Fruit fly (Drosophila melanogaster): ENCODE data around the gene CG1271.
A peak's percentile ranks its signal among the peaks of the same experiment; 100 is the strongest.

CG1271 gene

dm6 chr3L:3052110-3052871 lies at the start of gene CG1271 (continued):
- TF ChIP-seq CG8290 (GFP tag; optimal IDR thresholded peaks at IDR 0.05) (peak; percentile 73), CG8290 (tag; optimal IDR thresholded peaks at IDR 0.05) (peak; percentile 70 to 80), CG15011 (GFP tag; optimal IDR thresholded peaks at IDR 0.05) (peak; percentile 23), CG12391 (tag; optimal IDR thresholded peaks at IDR 0.05) (peak; percentile 68), nerfin-1 (tag; optimal IDR thresholded peaks at IDR 0.05) (peak; percentile 60), sug (tag; optimal IDR thresholded peaks at IDR 0.05) (peak; percentile 93), pzg (GFP tag; optimal IDR thresholded peaks at IDR 0.05) (peak; percentile 88), CG7928 (GFP tag; optimal IDR thresholded peaks at IDR 0.05) (peak; percentile 80), ems (GFP tag; optimal IDR thresholded peaks at IDR 0.05) (peak; percentile 77), crp (GFP tag; optimal IDR thresholded peaks at IDR 0.05) (peak in 1 of 2 experiments; percentile 74), Hmx (GFP tag; optimal IDR thresholded peaks at IDR 0.05) (no peak), CG15269 (tag; optimal IDR thresholded peaks at IDR 0.05) (peak; percentile 51), CG34376 (GFP tag; optimal IDR thresholded peaks at IDR 0.05) (peak; percentile 87), CG16815 (GFP tag; optimal IDR thresholded peaks at IDR 0.05) (peak; percentile 5), Xrp1 (GFP tag; IDR thresholded peaks at IDR 0.05) (peak; percentile 63; the same call in 1 of the 2 replicates), CG12299 (tag; optimal IDR thresholded peaks at IDR 0.05) (peak; percentile 54), CG33557 (GFP tag; optimal IDR thresholded peaks at IDR 0.05) (peak; percentile 48), CG8359 (GFP tag; optimal IDR thresholded peaks at IDR 0.05; ENCODE audit: borderline replicate concordance) (no peak), Sry-β (GFP tag; optimal IDR thresholded peaks at IDR 0.05) (peak; percentile 99), fd102C (GFP tag; optimal IDR thresholded peaks at IDR 0.05) (no peak), CG7987 (GFP tag; optimal IDR thresholded peaks at IDR 0.05) (peak; percentile 17), CG43689 (GFP tag; IDR thresholded peaks at IDR 0.05) (no peak), CG2199 (GFP tag; IDR thresholded peaks at IDR 0.05) (no peak), Lhr (GFP tag; optimal IDR thresholded peaks at IDR 0.05) (peak; percentile 32), CG9437 (GFP tag; optimal IDR thresholded peaks at IDR 0.05) (peak; percentile 44), PHDP (tag; optimal IDR thresholded peaks at IDR 0.05) (peak; percentile 42), Ets97D (GFP tag; optimal IDR thresholded peaks at IDR 0.05) (peak; percentile 71), bowl (GFP tag; IDR thresholded peaks at IDR 0.05) (no peak), gro (GFP tag; optimal IDR thresholded peaks at IDR 0.05) (peak; percentile 90), ERR (GFP tag; optimal IDR thresholded peaks at IDR 0.05) (peak; percentile 51), Mad (GFP tag; optimal IDR thresholded peaks at IDR 0.05) (peak; percentile 61), CG2712 (tag; optimal IDR thresholded peaks at IDR 0.05) (peak; percentile 71), CG17328 (GFP tag; IDR thresholded peaks at IDR 0.05) (no peak), gem (tag; optimal IDR thresholded peaks at IDR 0.05) (peak; percentile 80), lov (optimal IDR thresholded peaks at IDR 0.05) (no peak), lov (GFP tag; IDR thresholded peaks at IDR 0.05) (no peak), chm (GFP tag; IDR thresholded peaks at IDR 0.05) (no peak), cad (GFP tag; optimal IDR thresholded peaks at IDR 0.05) (no peak), trh (GFP tag; optimal IDR thresholded peaks at IDR 0.05) (no peak), CG4328 (GFP tag; optimal IDR thresholded peaks at IDR 0.05) (peak; percentile 43), CG34422 (GFP tag; IDR thresholded peaks at IDR 0.05) (0 out of 3 replicates have a peak, but pooled peaks have one; percentile 55), CG18011 (GFP tag; optimal IDR thresholded peaks at IDR 0.05) (peak; percentile 9), CG1832 (GFP tag; optimal IDR thresholded peaks at IDR 0.05) (no peak), ci (GFP tag; IDR thresholded peaks at IDR 0.05) (no peak), Hand (GFP tag; optimal IDR thresholded peaks at IDR 0.05) (no peak), CG30020 (tag; optimal IDR thresholded peaks at IDR 0.05) (peak; percentile 28), Ravus (GFP tag; IDR thresholded peaks at IDR 0.05) (0 out of 2 replicates have a peak, but pooled peaks have one; percentile 3), slou (GFP tag; optimal IDR thresholded peaks at IDR 0.05) (peak; percentile 24), Dad (GFP tag; optimal IDR thresholded peaks at IDR 0.05) (peak; percentile 83)
